Worm (Caenorhabditis elegans): Measurements from ENCODE around the gene selt-1.2.

Gene selt-1.2

ce11 chrV:10736756-10737155, 10.4 kb downstream of the selt-1.2 start, which contains the start of the genes mre-11 and wdr-5.3 (continued):
- peak; percentile 81 for TF ChIP-seq unc-130 (GFP tag; optimal IDR thresholded peaks at IDR 0.05)
- TF ChIP-seq ztf-28 (GFP tag; IDR thresholded peaks at IDR 0.05): 0 out of 2 replicates have a peak, but pooled peaks have one; percentile 10
- peak; percentile 85 for TF ChIP-seq efl-1 (GFP tag; optimal IDR thresholded peaks at IDR 0.05)
- peak; percentile 48; the same call in 1 of the 2 replicates for TF ChIP-seq mcd-1 (GFP tag; IDR thresholded peaks at IDR 0.05)
- TF ChIP-seq madf-8 (GFP tag; conservative IDR thresholded peaks at IDR 0.05): peak; percentile 65
- no peak for TF ChIP-seq C06A6.2 (GFP tag; conservative IDR thresholded peaks at IDR 0.05)
- 0 out of 2 replicates have a peak, but pooled peaks have one; percentile 51 for TF ChIP-seq hsf-1 (GFP tag; IDR thresholded peaks at IDR 0.05)
- peak; percentile 22; the same call in 1 of the 2 replicates for TF ChIP-seq rcor-1 (GFP tag; IDR thresholded peaks at IDR 0.05)
- no peak for TF ChIP-seq atf-7 (tag; optimal IDR thresholded peaks at IDR 0.05)
- TF ChIP-seq snpc-1.3 (tag; optimal IDR thresholded peaks at IDR 0.05; ENCODE audit: insufficient read depth): peak; percentile 14
- peak; percentile 70 for TF ChIP-seq ZK185.1 (tag; optimal IDR thresholded peaks at IDR 0.05; ENCODE audit: poor library complexity, severe bottlenecking)
- TF ChIP-seq ceh-91 (GFP tag; IDR thresholded peaks at IDR 0.05): peak; percentile 29; the same call in 1 of the 2 replicates
- TF ChIP-seq B0336.3 (GFP tag; IDR thresholded peaks at IDR 0.05): peak; percentile 45; the same call in 1 of the 2 replicates

- TF ChIP-seq aptf-3 (GFP tag; IDR thresholded peaks at IDR 0.05) (no peak), F39B2.1 (GFP tag; IDR thresholded peaks at IDR 0.05) (no peak), tbx-9 (tag; optimal IDR thresholded peaks at IDR 0.05; ENCODE audit: borderline replicate concordance) (no peak), bed-1 (GFP tag; IDR thresholded peaks at IDR 0.05) (no peak), ztf-25 (GFP tag; IDR thresholded peaks at IDR 0.05) (no peak), ets-4 (GFP tag; optimal IDR thresholded peaks at IDR 0.05) (no peak), lsy-27 (tag; optimal IDR thresholded peaks at IDR 0.05; ENCODE audit: borderline replicate concordance, insufficient read depth) (no peak)
Observed at ce11 chrV:10731989-10732472, 15.1 kb downstream of the selt-1.2 start, which contains the start of gene T28B11.1. T28B11.1 (minus strand) TSS chrV:10732422.

- TF ChIP-seq T07F8.4 (tag; optimal IDR thresholded peaks at IDR 0.05) (no peak), Y56A3A.18 (GFP tag; IDR thresholded peaks at IDR 0.05) (0 out of 2 replicates have a peak, but pooled peaks have one; percentile 18)
Observed at ce11 chrV:10730824-10731416, 16.2 kb downstream of the selt-1.2 start.

ce11 chrV:10729456-10729904, 17.7 kb downstream of the selt-1.2 start:
- TF ChIP-seq Y53G8AR.9 (GFP tag; conservative IDR thresholded peaks at IDR 0.05): no peak
- no peak for TF ChIP-seq bed-1 (GFP tag; IDR thresholded peaks at IDR 0.05)
- TF ChIP-seq F23B12.7 (tag; optimal IDR thresholded peaks at IDR 0.05; ENCODE audit: insufficient read depth): no peak
- TF ChIP-seq B0019.2 (GFP tag; conservative IDR thresholded peaks at IDR 0.05): no peak
- peak; percentile 35 for TF ChIP-seq ets-4 (GFP tag; optimal IDR thresholded peaks at IDR 0.05)
- TF ChIP-seq ztf-26 (tag; optimal IDR thresholded peaks at IDR 0.05): peak; percentile 17
- no peak for TF ChIP-seq Y79H2A.3 (GFP tag; conservative IDR thresholded peaks at IDR 0.05)
- no peak for TF ChIP-seq K12H6.12 (tag; optimal IDR thresholded peaks at IDR 0.05)
- TF ChIP-seq xnd-1 (tag; optimal IDR thresholded peaks at IDR 0.05): no peak
- TF ChIP-seq ccch-3 (GFP tag; optimal IDR thresholded peaks at IDR 0.05): no peak
- no peak for TF ChIP-seq ceh-100 (GFP tag; IDR thresholded peaks at IDR 0.05)
- TF ChIP-seq nhr-80 (tag; optimal IDR thresholded peaks at IDR 0.05): peak; percentile 84
- TF ChIP-seq egrh-3 (GFP tag; IDR thresholded peaks at IDR 0.05): no peak
- no peak for TF ChIP-seq mes-4 (tag; optimal IDR thresholded peaks at IDR 0.05)
- no peak for TF ChIP-seq F49E8.2 (tag; optimal IDR thresholded peaks at IDR 0.05; ENCODE audit: insufficient read depth)
- TF ChIP-seq aptf-2 (GFP tag; conservative IDR thresholded peaks at IDR 0.05): no peak
- TF ChIP-seq F57C9.4 (tag; optimal IDR thresholded peaks at IDR 0.05): no peak
- no peak for TF ChIP-seq ztf-6 (GFP tag; IDR thresholded peaks at IDR 0.05)
- no peak for TF ChIP-seq pha-4 (tag; optimal IDR thresholded peaks at IDR 0.05)
- no peak for TF ChIP-seq ama-1 (optimal IDR thresholded peaks at IDR 0.05)
- TF ChIP-seq ama-1 (GFP tag; optimal IDR thresholded peaks at IDR 0.05): no peak
- TF ChIP-seq akir-1 (GFP tag; optimal IDR thresholded peaks at IDR 0.05): no peak
- TF ChIP-seq Y67H2A.10 (GFP tag; conservative IDR thresholded peaks at IDR 0.05): no peak
